Fruit fly (Drosophila melanogaster) whole organism, embryonic: ENCODE data around the gene cmb.

Source experiments
- CG10959 ChIP-seq: fragments of 200-800 bp; sonication (Bioruptor generic); IDR thresholded peaks from 2 replicates; pipeline ENCODE4 v1.3.6; 2022; ENCODE audit warnings: missing biosample characterization, missing genetic modification characterization
- CG11398 ChIP-seq: fragments of 200-800 bp; sonication (Bioruptor generic); optimal IDR thresholded peaks from 2 replicates; lab custom pipeline; 2016; ENCODE audit warnings: missing biosample characterization, missing genetic modification characterization
- CG12391 ChIP-seq: fragments of 200-800 bp; sonication (Bioruptor generic); optimal IDR thresholded peaks from 3 replicates; lab custom pipeline; 2018; ENCODE audit warnings: missing biosample characterization, mild to moderate bottlenecking, missing genetic modification characterization, moderate library complexity
- CG13424 ChIP-seq: fragments of 200-800 bp; sonication (Bioruptor generic); optimal IDR thresholded peaks from 2 replicates; lab custom pipeline; 2019; ENCODE audit warnings: missing biosample characterization, mild to moderate bottlenecking, missing genetic modification characterization, moderate library complexity
- CG15601 ChIP-seq: fragments of 200-800 bp; sonication (Bioruptor generic); optimal IDR thresholded peaks from 3 replicates; lab custom pipeline; 2019; ENCODE audit warnings: missing biosample characterization, mild to moderate bottlenecking, missing genetic modification characterization, moderate library complexity
- CG30020 ChIP-seq: fragments of 200-800 bp; optimal IDR thresholded peaks from 2 replicates; lab custom pipeline; 2019; ENCODE audit warnings: missing biosample characterization, mild to moderate bottlenecking, missing genetic modification characterization, moderate library complexity
- CG42726 ChIP-seq: fragments of 200-800 bp; sonication (Bioruptor generic); IDR thresholded peaks from 2 replicates; pipeline ENCODE4 v1.3.6; 2022; ENCODE audit warnings: missing biosample characterization, missing genetic modification characterization; ENCODE audit not compliant: partially characterized antibody
- CG6854 ChIP-seq: fragments of 200-800 bp; sonication (Bioruptor generic); optimal IDR thresholded peaks from 3 replicates; lab custom pipeline; 2017; ENCODE audit warnings: missing biosample characterization, mild to moderate bottlenecking, missing genetic modification characterization
- CG8290 ChIP-seq, 3 experiments: fragments of 200-800 bp; sonication (Bioruptor generic); optimal IDR thresholded peaks; 2 replicates each; lab custom pipeline; 2016 to 2019; ENCODE audit warnings: missing biosample characterization in 3 of 3, missing genetic modification characterization in 3 of 3, mild to moderate bottlenecking in 2 of 3, moderate library complexity in 1 of 3
- CG8924 ChIP-seq: fragments of 200-800 bp; optimal IDR thresholded peaks from 3 replicates; lab custom pipeline; 2019; ENCODE audit warnings: missing biosample characterization, mild to moderate bottlenecking, missing genetic modification characterization, moderate library complexity
- CHES-1-like ChIP-seq: fragments of 200-800 bp; sonication (Bioruptor generic); optimal IDR thresholded peaks from 2 replicates; lab custom pipeline; 2016; ENCODE audit warnings: missing biosample characterization, missing genetic modification characterization
- Camta ChIP-seq: fragments of 200-800 bp; sonication (Bioruptor generic); optimal IDR thresholded peaks from 2 replicates; lab custom pipeline; 2016; ENCODE audit warnings: missing biosample characterization, missing genetic modification characterization
- CoRest ChIP-seq: fragments of 200-800 bp; sonication (Bioruptor generic); optimal IDR thresholded peaks from 3 replicates; lab custom pipeline; 2018; ENCODE audit warnings: missing biosample characterization, mild to moderate bottlenecking, missing genetic modification characterization, moderate library complexity
- Dll ChIP-seq: fragments of 200-800 bp; sonication (Bioruptor generic); IDR thresholded peaks from 4 replicates; pipeline ENCODE4 v1.3.6; 2022; ENCODE audit warnings: missing biosample characterization, missing genetic modification characterization; ENCODE audit not compliant: partially characterized antibody
- Doc3 ChIP-seq: fragments of 200-800 bp; sonication (Bioruptor generic); IDR thresholded peaks from 3 replicates; pipeline ENCODE4 v1.3.6; 2022; ENCODE audit warnings: missing biosample characterization, missing genetic modification characterization; ENCODE audit not compliant: partially characterized antibody
- ERR ChIP-seq: fragments of 200-800 bp; sonication (Bioruptor generic); optimal IDR thresholded peaks from 2 replicates; lab custom pipeline; 2016; ENCODE audit warnings: missing biosample characterization, missing genetic modification characterization
- Ets65A ChIP-seq: fragments of 200-800 bp; sonication (Bioruptor generic); peaks from one replicate; lab custom pipeline; 2016; ENCODE audit warnings: missing biosample characterization, missing genetic modification characterization
- Hey ChIP-seq: fragments of 200-800 bp; sonication (Bioruptor generic); optimal IDR thresholded peaks from 3 replicates; lab custom pipeline; 2018; ENCODE audit warnings: missing biosample characterization, mild to moderate bottlenecking, missing genetic modification characterization
- Hr3 ChIP-seq: fragments of 200-800 bp; sonication (Bioruptor generic); optimal IDR thresholded peaks from 3 replicates; lab custom pipeline; 2016; ENCODE audit warnings: missing biosample characterization, missing genetic modification characterization
- Lpt ChIP-seq: fragments of >200 bp; optimal IDR thresholded peaks from 2 replicates; lab custom pipeline; 2018; ENCODE audit warnings: missing biosample characterization, missing genetic modification characterization
- MBD-R2 ChIP-seq: fragments of 200-800 bp; sonication (Bioruptor generic); IDR thresholded peaks from 2 replicates; pipeline ENCODE4 v1.3.6; 2022; ENCODE audit warnings: missing biosample characterization, missing genetic modification characterization
- MESR4 ChIP-seq: fragments of 200-800 bp; sonication (Bioruptor generic); optimal IDR thresholded peaks from 2 replicates; lab custom pipeline; 2018; ENCODE audit warnings: missing biosample characterization, mild to moderate bottlenecking, missing genetic modification characterization, moderate library complexity
- Oaz ChIP-seq: fragments of 200-800 bp; sonication (Bioruptor generic); IDR thresholded peaks from 2 replicates; pipeline ENCODE4 v1.3.6; 2022; ENCODE audit warnings: missing biosample characterization, missing genetic modification characterization
- PHDP ChIP-seq: fragments of 200-800 bp; sonication (Bioruptor generic); optimal IDR thresholded peaks from 3 replicates; lab custom pipeline; 2018; ENCODE audit warnings: missing biosample characterization, mild to moderate bottlenecking, missing genetic modification characterization, moderate library complexity
- Rfx ChIP-seq: fragments of 200-800 bp; sonication (Bioruptor generic); IDR thresholded peaks from 2 replicates; pipeline ENCODE4 v1.3.6; 2022; ENCODE audit warnings: missing biosample characterization, missing genetic modification characterization
- Six4 ChIP-seq: fragments of 200-800 bp; sonication (Bioruptor generic); optimal IDR thresholded peaks from 2 replicates; lab custom pipeline; 2016; ENCODE audit warnings: missing biosample characterization, missing genetic modification characterization
- Tbp ChIP-seq: fragments of >200 bp; optimal IDR thresholded peaks from 2 replicates; lab custom pipeline; 2018; ENCODE audit warnings: missing biosample characterization, missing genetic modification characterization
- amos ChIP-seq: fragments of 200-800 bp; sonication (Bioruptor generic); IDR thresholded peaks from 2 replicates; pipeline ENCODE4 v1.3.6; 2022; ENCODE audit warnings: missing biosample characterization, missing genetic modification characterization; ENCODE audit not compliant: partially characterized antibody
- bsh ChIP-seq, 2 experiments: fragments of 200-800 bp; sonication (Bioruptor generic); optimal IDR thresholded peaks; 2 replicates each; lab custom pipeline; 2017 to 2018; ENCODE audit warnings: mild to moderate bottlenecking in 2 of 2, missing biosample characterization in 2 of 2, missing genetic modification characterization in 2 of 2, moderate library complexity in 1 of 2
- btn ChIP-seq: fragments of 200-800 bp; sonication (Bioruptor generic); optimal IDR thresholded peaks from 2 replicates; lab custom pipeline; 2016; ENCODE audit warnings: missing biosample characterization, missing genetic modification characterization
- croc ChIP-seq: fragments of 200-800 bp; sonication (Bioruptor generic); conservative IDR thresholded peaks from 3 replicates; pipeline ENCODE4 v1.3.6; 2022; ENCODE audit warnings: missing biosample characterization, missing genetic modification characterization
- fd3F ChIP-seq: fragments of 200-800 bp; sonication (Bioruptor generic); optimal IDR thresholded peaks from 2 replicates; lab custom pipeline; 2018; ENCODE audit warnings: missing biosample characterization, mild to moderate bottlenecking, missing genetic modification characterization, moderate library complexity
- fu2 ChIP-seq: fragments of 200-800 bp; sonication (Bioruptor generic); optimal IDR thresholded peaks from 2 replicates; lab custom pipeline; 2016; ENCODE audit warnings: missing biosample characterization, missing genetic modification characterization
- ind ChIP-seq: fragments of 200-800 bp; sonication (Bioruptor generic); optimal IDR thresholded peaks from 3 replicates; lab custom pipeline; 2016; ENCODE audit warnings: missing biosample characterization, missing genetic modification characterization
- insv ChIP-seq, 2 experiments: fragments of 200-800 bp; sonication (Bioruptor generic); optimal IDR thresholded peaks; 3 replicates each; lab custom pipeline; 2016 to 2018; ENCODE audit warnings: missing biosample characterization in 2 of 2, missing genetic modification characterization in 2 of 2
- ken ChIP-seq: fragments of 200-800 bp; sonication (Bioruptor generic); IDR thresholded peaks from 3 replicates; pipeline ENCODE4 v1.3.6; 2022; ENCODE audit warnings: missing biosample characterization, missing genetic modification characterization
- lbe ChIP-seq: fragments of 200-800 bp; sonication (Bioruptor generic); optimal IDR thresholded peaks from 2 replicates; lab custom pipeline; 2016; ENCODE audit warnings: missing biosample characterization, mild to moderate bottlenecking, missing genetic modification characterization
- lola ChIP-seq, 3 experiments: fragments of >200 bp in 2 of 3; fragments of 200-800 bp in 1 of 3; sonication (Bioruptor generic) in 1 of 3; optimal IDR thresholded peaks; 2 replicates each; lab custom pipeline; 2017 to 2019; ENCODE audit warnings: missing biosample characterization in 3 of 3, missing genetic modification characterization in 3 of 3, mild to moderate bottlenecking in 1 of 3, moderate library complexity in 1 of 3
- mld ChIP-seq: fragments of 200-800 bp; sonication (Bioruptor generic); IDR thresholded peaks from 3 replicates; pipeline ENCODE4 v1.3.6; 2022; ENCODE audit warnings: missing biosample characterization, missing genetic modification characterization; ENCODE audit not compliant: partially characterized antibody
- nmo ChIP-seq: fragments of 200-800 bp; sonication (Bioruptor generic); optimal IDR thresholded peaks from 2 replicates; lab custom pipeline; 2018; ENCODE audit warnings: missing biosample characterization, mild to moderate bottlenecking, missing genetic modification characterization, moderate library complexity
- nom ChIP-seq: fragments of 200-800 bp; sonication (Bioruptor generic); optimal IDR thresholded peaks from 2 replicates; lab custom pipeline; 2017; ENCODE audit warnings: missing biosample characterization, missing genetic modification characterization, mild to moderate bottlenecking, moderate library complexity, missing genetic modification reagents
- phol ChIP-seq: fragments of 200-800 bp; sonication (Bioruptor generic); optimal IDR thresholded peaks from 3 replicates; lab custom pipeline; 2018; ENCODE audit warnings: missing biosample characterization, mild to moderate bottlenecking, missing genetic modification characterization, moderate library complexity
- pum ChIP-seq: fragments of 200-800 bp; sonication (Bioruptor generic); optimal IDR thresholded peaks from 2 replicates; lab custom pipeline; 2016; ENCODE audit warnings: missing biosample characterization, missing genetic modification characterization
- sr ChIP-seq: fragments of 200-800 bp; sonication (Bioruptor generic); IDR thresholded peaks from 3 replicates; pipeline ENCODE4 v1.3.6; 2022; ENCODE audit warnings: missing biosample characterization, missing genetic modification characterization
- ssp ChIP-seq: fragments of 200-800 bp; sonication (Bioruptor generic); IDR thresholded peaks from 2 replicates; pipeline ENCODE4 v1.3.6; 2022; ENCODE audit warnings: missing biosample characterization, missing genetic modification characterization
- tna ChIP-seq: fragments of 200-800 bp; sonication (Bioruptor generic); IDR thresholded peaks from 2 replicates; pipeline ENCODE4 v1.3.6; 2022; ENCODE audit warnings: missing biosample characterization, missing genetic modification characterization; ENCODE audit not compliant: partially characterized antibody
- zen ChIP-seq: fragments of 200-800 bp; sonication (Bioruptor generic); optimal IDR thresholded peaks from 3 replicates; lab custom pipeline; 2018; ENCODE audit warnings: missing biosample characterization, mild to moderate bottlenecking, missing genetic modification characterization, moderate library complexity

cmb gene

DNA sequence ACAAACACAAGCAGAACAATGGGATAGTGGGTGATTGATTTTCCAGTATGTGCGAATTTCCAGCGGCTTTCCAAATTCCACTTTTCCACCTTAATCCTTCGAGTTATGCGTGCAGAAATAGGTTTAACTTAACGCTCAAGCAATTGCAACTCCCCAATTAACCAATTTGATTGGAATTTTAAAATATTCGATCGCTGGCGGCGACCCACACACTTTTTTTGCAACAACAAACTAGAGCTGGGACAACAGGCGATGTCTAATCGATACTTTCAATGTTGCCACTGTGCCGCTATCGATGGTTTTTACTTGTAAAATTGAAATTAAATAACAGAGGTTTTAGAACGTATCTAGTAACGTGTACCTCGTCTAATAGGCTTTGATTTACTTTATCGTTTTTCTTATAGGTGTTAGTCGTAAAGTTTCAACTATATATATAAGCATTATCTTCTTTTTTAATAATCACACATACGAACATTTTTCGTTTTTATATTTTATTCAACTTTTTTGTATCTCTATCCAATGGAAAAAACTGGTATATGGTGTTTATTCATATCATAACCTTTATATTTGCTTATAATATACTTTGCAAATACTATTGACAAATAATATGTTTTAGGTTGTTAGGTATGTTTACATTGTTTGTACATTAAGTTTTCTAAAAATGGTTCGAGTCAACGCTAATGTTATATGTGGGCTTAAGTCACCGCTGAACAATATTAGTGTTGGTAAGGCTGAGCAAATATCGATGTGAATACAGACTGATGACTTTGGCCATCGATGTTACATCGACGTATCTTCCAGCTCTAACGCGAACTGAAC, 43.9 kb downstream of the cmb start, which contains the start of the genes Abp1 and Tgi (continued):
- TF ChIP-seq ind (GFP tag; lab: Kevin White, UChicago) (peak; percentile 33), lola (GFP tag; optimal IDR thresholded peaks at IDR 0.05; lab: Kevin White, UChicago) (peak in 1 of 3 experiments; percentile 37), fu2 (GFP tag; lab: Kevin White, UChicago) (peak; percentile 37), Lpt (GFP tag; lab: Kevin White, UChicago) (no peak), CG8924 (tag; lab: Kevin White, UChicago) (peak; percentile 15), Hr3 (GFP tag; lab: Kevin White, UChicago) (peak; percentile 25), CG6854 (GFP tag; lab: Kevin White, UChicago) (no peak), ssp (peak; percentile 27; the same call in 1 of the 2 replicates), bsh (GFP tag; optimal IDR thresholded peaks at IDR 0.05; lab: Kevin White, UChicago) (no peak), CoRest (tag; lab: Kevin White, UChicago) (peak; percentile 66), Camta (GFP tag; lab: Kevin White, UChicago) (peak; percentile 4), PHDP (peak; percentile 53), Rfx (GFP tag; lab: Robert Waterston, UW) (peak; percentile 76), mld (GFP tag; lab: Robert Waterston, UW) (peak; percentile 63; the same call in 2 of the 3 replicates), lbe (GFP tag; lab: Kevin White, UChicago) (peak; percentile 14), MESR4 (GFP tag; lab: Kevin White, UChicago) (peak; percentile 34), insv (GFP tag; optimal IDR thresholded peaks at IDR 0.05; lab: Kevin White, UChicago) (peak in 1 of 2 experiments; percentile 1), Tbp (GFP tag; lab: Kevin White, UChicago) (no peak), CG15601 (tag; lab: Kevin White, UChicago) (peak; percentile 49), sr (GFP tag; lab: Robert Waterston, UW) (peak; percentile 58; the same call in 1 of the 3 replicates), Hey (tag; lab: Kevin White, UChicago) (no peak), Ets65A (peak; percentile 86), Oaz (no peak), Six4 (GFP tag; lab: Kevin White, UChicago) (no peak), croc (GFP tag; lab: Robert Waterston, UW) (no peak), CHES-1-like (peak; percentile 47), tna (peak; percentile 69), CG10959 (no peak), CG11398 (GFP tag; lab: Kevin White, UChicago) (no peak), CG12391 (tag; lab: Kevin White, UChicago) (peak; percentile 60), CG8290 (GFP tag; optimal IDR thresholded peaks at IDR 0.05; lab: Kevin White, UChicago) (peak; percentile 27), CG8290 (tag; optimal IDR thresholded peaks at IDR 0.05; lab: Kevin White, UChicago) (peak in 1 of 2 experiments; percentile 86), fd3F (peak; percentile 58), CG42726 (GFP tag; lab: Robert Waterston, UW) (peak; percentile 93), nmo (GFP tag; lab: Kevin White, UChicago) (peak; percentile 49), CG30020 (tag; lab: Kevin White, UChicago) (peak; percentile 10), MBD-R2 (peak; percentile 79), nom (GFP tag; lab: Kevin White, UChicago) (peak; percentile 7), Doc3 (GFP tag; lab: Robert Waterston, UW) (peak; percentile 64), phol (tag; lab: Kevin White, UChicago) (peak; percentile 19), Dll (peak; percentile 80), ken (GFP tag; lab: Robert Waterston, UW) (peak; percentile 73; the same call in 2 of the 3 replicates), btn (GFP tag; lab: Kevin White, UChicago) (no peak), amos (GFP tag; lab: Robert Waterston, UW) (peak; percentile 95), pum (GFP tag; lab: Kevin White, UChicago) (peak; percentile 3), zen (tag; lab: Kevin White, UChicago) (peak; percentile 41), CG13424 (tag; lab: Kevin White, UChicago) (peak; percentile 0), ERR (GFP tag; lab: Kevin White, UChicago) (peak; percentile 2)
